Worm (Caenorhabditis elegans): ENCODE results near the gene sru-6.

DNA sequence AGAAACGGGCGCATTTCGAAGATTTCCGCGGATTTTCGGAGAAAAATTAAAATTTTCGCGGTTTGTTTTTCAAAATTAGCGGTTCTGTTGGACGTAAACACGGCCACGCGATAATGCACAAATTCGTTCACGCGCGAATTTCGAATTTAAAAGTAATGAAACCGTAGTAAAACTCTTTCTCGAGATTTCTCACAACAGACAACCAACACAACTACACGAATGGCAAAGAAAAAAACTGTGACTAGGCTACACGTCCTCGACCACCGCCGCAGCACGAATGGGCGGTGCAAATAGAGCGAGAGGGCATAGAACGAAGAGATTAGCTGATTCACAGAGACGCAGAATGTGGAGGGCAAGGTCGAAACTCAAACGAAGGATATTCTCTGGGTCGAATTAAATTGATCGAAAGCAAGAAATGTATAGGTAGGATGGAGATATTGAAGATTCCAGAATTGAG is 49.5 kb upstream of the sru-6 start, which contains the start of gene idh-1:
- TF ChIP-seq ztf-11 (tag; optimal IDR thresholded peaks at IDR 0.05) (no peak), Y105C5A.15 (GFP tag; IDR thresholded peaks at IDR 0.05) (no peak), cey-2 (tag; optimal IDR thresholded peaks at IDR 0.05; ENCODE audit: borderline replicate concordance, insufficient read depth) (no peak), nhr-77 (tag; optimal IDR thresholded peaks at IDR 0.05) (no peak)

All from whole organism, L4 larva.